Worm (Caenorhabditis elegans): ENCODE measurements around the gene R04E5.8.

R04E5.8 gene

ce11 chrX:8791821-8792220, 14.1 kb downstream of the R04E5.8 start, which contains the start of gene chup-1:
Gene chup-1, plus strand, starts transcription at chrX:8792160.
- TF ChIP-seq hlh-1 (tag; optimal IDR thresholded peaks at IDR 0.05) (peak; percentile 38), ceh-43 (GFP tag; optimal IDR thresholded peaks at IDR 0.05) (no peak), snpc-4 (tag; optimal IDR thresholded peaks at IDR 0.05) (no peak), tbx-8 (GFP tag; optimal IDR thresholded peaks at IDR 0.05) (no peak), ham-2 (GFP tag; optimal IDR thresholded peaks at IDR 0.05) (no peak), cnd-1 (tag; optimal IDR thresholded peaks at IDR 0.05) (no peak), flh-1 (GFP tag; optimal IDR thresholded peaks at IDR 0.05) (no peak), lin-32 (GFP tag; optimal IDR thresholded peaks at IDR 0.05) (peak; percentile 56), ceh-39 (tag; optimal IDR thresholded peaks at IDR 0.05) (peak; percentile 58), mep-1 (tag; optimal IDR thresholded peaks at IDR 0.05) (peak; percentile 68), ztf-11 (tag; optimal IDR thresholded peaks at IDR 0.05) (no peak), bed-3 (GFP tag; optimal IDR thresholded peaks at IDR 0.05) (no peak), drap-1 (GFP tag; optimal IDR thresholded peaks at IDR 0.05) (no peak), lin-13 (tag; optimal IDR thresholded peaks at IDR 0.05) (peak; percentile 20), unc-120 (tag; optimal IDR thresholded peaks at IDR 0.05; ENCODE audit: poor library complexity, severe bottlenecking) (no peak), nhr-76 (tag; optimal IDR thresholded peaks at IDR 0.05) (no peak)

- TF ChIP-seq mls-2 (tag; optimal IDR thresholded peaks at IDR 0.05) (no peak), drap-1 (GFP tag; optimal IDR thresholded peaks at IDR 0.05) (no peak), lsy-2 (tag; optimal IDR thresholded peaks at IDR 0.05) (no peak), ces-1 (GFP tag; optimal IDR thresholded peaks at IDR 0.05) (no peak), blmp-1 (tag; optimal IDR thresholded peaks at IDR 0.05) (no peak), hlh-1 (tag; optimal IDR thresholded peaks at IDR 0.05) (no peak), ceh-43 (GFP tag; optimal IDR thresholded peaks at IDR 0.05) (no peak), sptf-1 (tag; optimal IDR thresholded peaks at IDR 0.05) (no peak), nhr-12 (tag; optimal IDR thresholded peaks at IDR 0.05) (no peak), mab-5 (tag; optimal IDR thresholded peaks at IDR 0.05) (no peak), nhr-28 (tag; optimal IDR thresholded peaks at IDR 0.05) (no peak)
Observed at ce11 chrX:8790093-8790492, 15.8 kb downstream of the R04E5.8 start.

DNA sequence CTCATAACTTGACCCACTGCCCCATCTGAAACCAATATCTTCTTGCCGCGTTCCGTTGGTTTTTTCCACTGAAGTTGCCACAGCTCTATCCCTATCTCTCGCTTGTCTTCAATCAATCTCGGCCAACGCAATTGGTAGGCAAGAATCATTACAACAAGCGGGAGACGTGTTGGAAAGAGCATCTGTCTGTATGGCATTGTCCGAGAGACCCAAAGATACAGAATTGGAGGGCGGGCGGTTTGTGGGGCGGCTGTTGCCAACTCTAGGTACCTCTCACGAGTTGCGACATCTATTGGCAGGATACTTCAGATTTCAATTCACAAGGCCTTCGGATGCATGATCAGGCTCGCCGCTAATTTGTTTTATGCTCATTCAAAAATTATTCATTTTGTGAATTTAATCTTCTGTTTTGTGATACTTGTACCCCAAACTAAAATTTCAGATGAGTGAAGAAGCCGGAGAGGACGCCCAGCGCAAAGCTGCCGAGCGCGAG, 16.9 kb downstream of the R04E5.8 start, which contains the start of gene unc-27:
Gene unc-27, plus strand, starts transcription at position 443 of the 493 bp plus-strand sequence.
- TF ChIP-seq ham-2 (GFP tag; optimal IDR thresholded peaks at IDR 0.05) (no peak), hlh-1 (tag; optimal IDR thresholded peaks at IDR 0.05) (peak; percentile 100), mls-2 (tag; optimal IDR thresholded peaks at IDR 0.05) (no peak), unc-120 (tag; optimal IDR thresholded peaks at IDR 0.05; ENCODE audit: poor library complexity, severe bottlenecking) (peak; percentile 97), nhr-237 (tag; optimal IDR thresholded peaks at IDR 0.05) (no peak), unc-62 (GFP tag; optimal IDR thresholded peaks at IDR 0.05) (peak; percentile 80), nhr-76 (tag; optimal IDR thresholded peaks at IDR 0.05) (no peak)

DNA sequence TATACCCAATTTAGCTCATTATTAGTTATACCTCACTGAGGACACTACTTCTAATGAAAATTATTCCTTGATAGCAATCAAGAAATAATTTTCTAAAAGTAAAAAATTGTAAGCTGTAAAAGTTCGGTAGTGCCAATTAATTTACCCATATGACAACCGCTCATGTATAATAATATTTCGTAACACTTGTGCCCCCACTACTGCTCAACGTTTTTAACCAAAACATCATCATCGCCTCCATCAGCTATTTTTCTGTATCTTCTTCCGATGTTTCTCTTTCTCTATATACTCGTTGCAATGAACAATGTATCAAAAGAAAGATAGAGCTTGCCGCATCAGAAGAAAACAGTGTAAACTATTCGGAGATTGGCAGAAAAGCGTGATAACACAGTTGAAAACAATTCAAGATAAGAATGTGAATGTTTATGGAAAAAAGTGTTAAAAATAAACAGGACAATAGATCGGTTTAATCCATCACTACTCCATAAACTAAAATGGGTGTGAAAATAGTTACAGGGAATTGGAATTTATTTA, 18.2 kb downstream of the R04E5.8 start:
- TF ChIP-seq unc-120 (tag; optimal IDR thresholded peaks at IDR 0.05; ENCODE audit: poor library complexity, severe bottlenecking) (peak; percentile 27), hlh-1 (tag; optimal IDR thresholded peaks at IDR 0.05) (peak; percentile 35), nhr-237 (tag; optimal IDR thresholded peaks at IDR 0.05) (no peak)

- TF ChIP-seq hlh-1 (tag; optimal IDR thresholded peaks at IDR 0.05) (peak; percentile 93), nhr-28 (tag; optimal IDR thresholded peaks at IDR 0.05) (no peak)
Observed at ce11 chrX:8786687-8787086, 19.2 kb downstream of the R04E5.8 start.

DNA sequence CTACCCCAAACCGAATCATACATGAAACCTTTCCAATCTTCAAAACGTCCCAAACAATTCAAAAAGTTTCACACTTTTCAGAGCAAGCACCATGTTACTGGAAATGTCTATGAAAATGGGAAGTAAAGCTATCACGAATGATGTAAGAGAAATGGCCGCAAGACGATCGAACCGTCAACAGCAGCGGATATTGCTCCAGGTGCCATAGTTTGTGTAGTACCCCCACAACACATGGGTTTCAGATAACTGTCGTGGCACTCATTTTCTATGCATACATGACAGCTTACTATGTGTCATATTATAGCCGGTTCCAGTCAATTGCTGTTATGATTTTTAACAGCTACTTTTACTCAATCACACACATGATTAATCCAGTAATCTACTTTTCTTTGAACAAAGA, 21.7 kb downstream of the R04E5.8 start, which contains the start of gene ZK721.3:
Gene ZK721.3, plus strand, starts transcription at position 301 of the 400 bp plus-strand sequence.
- TF ChIP-seq nhr-237 (tag; optimal IDR thresholded peaks at IDR 0.05): no peak
- TF ChIP-seq ces-1 (GFP tag; optimal IDR thresholded peaks at IDR 0.05): no peak
- TF ChIP-seq ceh-83 (GFP tag; optimal IDR thresholded peaks at IDR 0.05): no peak

DNA sequence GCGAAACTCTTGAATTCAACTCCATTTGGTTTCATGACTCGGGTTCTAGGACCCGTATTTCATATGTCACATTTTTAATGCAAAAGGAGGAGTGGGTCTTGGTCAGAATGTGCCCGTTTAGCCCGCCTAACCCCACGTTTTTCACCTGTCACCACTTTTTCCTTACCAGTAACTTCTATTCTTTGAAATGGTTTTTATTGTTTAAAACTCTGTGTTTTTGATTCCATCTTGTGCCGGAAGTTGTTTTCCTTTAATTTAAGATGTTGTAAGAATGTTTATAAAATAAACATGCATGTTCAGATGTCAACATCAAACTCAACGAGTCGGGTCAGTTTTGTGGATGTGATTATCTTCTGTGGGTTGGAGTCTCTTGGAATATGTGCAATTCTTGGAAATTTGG, 27.4 kb downstream of the R04E5.8 start, which contains the start of gene ZK721.4:
Gene ZK721.4, plus strand, starts transcription at position 301 of the 400 bp plus-strand sequence.
- no peak for TF ChIP-seq nhr-76 (tag; optimal IDR thresholded peaks at IDR 0.05)
- no peak for TF ChIP-seq M03D4.4 (tag; optimal IDR thresholded peaks at IDR 0.05)
- TF ChIP-seq ceh-39 (tag; optimal IDR thresholded peaks at IDR 0.05): no peak
- no peak for TF ChIP-seq tbx-8 (GFP tag; optimal IDR thresholded peaks at IDR 0.05)
- TF ChIP-seq ham-2 (GFP tag; optimal IDR thresholded peaks at IDR 0.05): no peak
- TF ChIP-seq unc-62 (GFP tag; optimal IDR thresholded peaks at IDR 0.05): no peak
- no peak for TF ChIP-seq drap-1 (GFP tag; optimal IDR thresholded peaks at IDR 0.05)
